Worm (Caenorhabditis elegans) whole organism, late embryonic: ENCODE data around the gene grl-23.

Source experiments
- C08G9.2 ChIP-seq: sonication (generic microtip); optimal IDR thresholded peaks from 2 replicates; lab custom pipeline; 2016; ENCODE audit warnings: mild to moderate bottlenecking, missing genetic modification characterization, moderate library complexity, missing compliant biosample characterization
- C38D4.7 ChIP-seq: fragments of 200-800 bp; sonication (Bioruptor generic); optimal IDR thresholded peaks from 2 replicates; lab custom pipeline; 2018; ENCODE audit warnings: mild to moderate bottlenecking, missing genetic modification characterization, moderate library complexity, missing compliant biosample characterization
- K09A11.1 ChIP-seq: sonication (generic microtip); optimal IDR thresholded peaks from 2 replicates; lab custom pipeline; 2017; ENCODE audit warnings: antibody characterized with exemption, mild to moderate bottlenecking, missing genetic modification characterization, missing compliant biosample characterization; ENCODE audit not compliant: insufficient read depth
- T23F11.4 ChIP-seq: fragments of 200-800 bp; sonication (Bioruptor generic); optimal IDR thresholded peaks from 2 replicates; lab custom pipeline; 2018; ENCODE audit warnings: mild to moderate bottlenecking, missing genetic modification characterization, missing compliant biosample characterization
- ama-1 ChIP-seq: fragments of 150-350 bp; optimal IDR thresholded peaks from 2 replicates; lab custom pipeline; 2014
- ceh-18 ChIP-seq: sonication (generic microtip); optimal IDR thresholded peaks from 2 replicates; lab custom pipeline; 2016; ENCODE audit warnings: missing genetic modification characterization, missing compliant biosample characterization
- ceh-2 ChIP-seq: sonication (generic microtip); optimal IDR thresholded peaks from 2 replicates; lab custom pipeline; 2016; ENCODE audit warnings: missing genotype, missing genetic modification characterization, missing compliant biosample characterization
- ceh-24 ChIP-seq: sonication (generic microtip); optimal IDR thresholded peaks from 2 replicates; lab custom pipeline; 2016; ENCODE audit warnings: mild to moderate bottlenecking, missing genetic modification characterization, missing compliant biosample characterization
- ceh-34 ChIP-seq: sonication (generic microtip); optimal IDR thresholded peaks from 2 replicates; lab custom pipeline; 2016; ENCODE audit warnings: mild to moderate bottlenecking, missing genetic modification characterization, missing compliant biosample characterization
- ceh-48 ChIP-seq: sonication (generic microtip); optimal IDR thresholded peaks from 2 replicates; lab custom pipeline; 2016; ENCODE audit warnings: missing genetic modification characterization, inconsistent platforms, missing compliant biosample characterization
- dmd-4 ChIP-seq: sonication (generic microtip); optimal IDR thresholded peaks from 2 replicates; lab custom pipeline; 2016; ENCODE audit warnings: borderline replicate concordance, missing genetic modification characterization, missing compliant biosample characterization
- elt-2 ChIP-seq: sonication (generic microtip); optimal IDR thresholded peaks from 2 replicates; lab custom pipeline; 2016; ENCODE audit warnings: missing genetic modification reagents, missing genetic modification characterization, missing compliant biosample characterization
- elt-4 ChIP-seq: sonication (generic microtip); optimal IDR thresholded peaks from 2 replicates; lab custom pipeline; 2016; ENCODE audit warnings: missing genetic modification characterization, missing compliant biosample characterization
- ets-4 ChIP-seq: sonication (generic microtip); optimal IDR thresholded peaks from 2 replicates; lab custom pipeline; 2016; ENCODE audit warnings: missing genetic modification characterization, missing compliant biosample characterization
- eyg-1 ChIP-seq: sonication (generic microtip); optimal IDR thresholded peaks from 2 replicates; lab custom pipeline; 2016; ENCODE audit warnings: missing genotype, missing genetic modification characterization, missing compliant biosample characterization
- fkh-10 ChIP-seq: fragments of 150-350 bp; optimal IDR thresholded peaks from 2 replicates; lab custom pipeline; 2014; ENCODE audit warnings: missing biosample characterization, missing genetic modification reagents, missing genetic modification characterization
- hlh-15 ChIP-seq: sonication (generic microtip); optimal IDR thresholded peaks from 2 replicates; lab custom pipeline; 2016; ENCODE audit warnings: missing genetic modification characterization, missing compliant biosample characterization
- hlh-30 ChIP-seq: sonication (generic microtip); optimal IDR thresholded peaks from 2 replicates; lab custom pipeline; 2017; ENCODE audit warnings: antibody characterized with exemption, missing genetic modification characterization, missing compliant biosample characterization; ENCODE audit not compliant: insufficient read depth
- hlh-6 ChIP-seq: sonication (generic microtip); optimal IDR thresholded peaks from 2 replicates; lab custom pipeline; 2016; ENCODE audit warnings: missing genotype, missing genetic modification characterization, missing compliant biosample characterization
- hlh-8 ChIP-seq: sonication (generic microtip); optimal IDR thresholded peaks from 2 replicates; lab custom pipeline; 2016; ENCODE audit warnings: missing genotype, missing genetic modification characterization, missing compliant biosample characterization
- lim-6 ChIP-seq: sonication (generic microtip); optimal IDR thresholded peaks from 2 replicates; lab custom pipeline; 2016; ENCODE audit warnings: missing genetic modification characterization, missing compliant biosample characterization
- madf-2 ChIP-seq: sonication (generic microtip); optimal IDR thresholded peaks from 2 replicates; lab custom pipeline; 2017; ENCODE audit warnings: missing genetic modification characterization, missing compliant biosample characterization
- nhr-11 ChIP-seq: fragments of 150-350 bp; optimal IDR thresholded peaks from 2 replicates; lab custom pipeline; 2014; ENCODE audit warnings: missing biosample characterization, missing genetic modification characterization
- pag-3 ChIP-seq: sonication (generic microtip); optimal IDR thresholded peaks from 2 replicates; lab custom pipeline; 2016; ENCODE audit warnings: missing compliant biosample characterization, missing genetic modification characterization, borderline replicate concordance
- pat-9 ChIP-seq: fragments of 200-800 bp; sonication (Bioruptor generic); optimal IDR thresholded peaks from 2 replicates; lab custom pipeline; 2018; ENCODE audit warnings: mild to moderate bottlenecking, missing genetic modification characterization, moderate library complexity, missing compliant biosample characterization
- pax-1 ChIP-seq: fragments of 150-350 bp; optimal IDR thresholded peaks from 2 replicates; lab custom pipeline; 2014; ENCODE audit warnings: missing biosample characterization, missing genetic modification characterization
- pros-1 ChIP-seq: fragments of 150-350 bp; optimal IDR thresholded peaks from 2 replicates; lab custom pipeline; 2014; ENCODE audit warnings: missing biosample characterization, missing genetic modification reagents, missing genetic modification characterization
- ref-2 ChIP-seq: sonication (generic microtip); optimal IDR thresholded peaks from 2 replicates; lab custom pipeline; 2016; ENCODE audit warnings: missing genetic modification characterization, missing compliant biosample characterization
- rnt-1 ChIP-seq: sonication (generic microtip); optimal IDR thresholded peaks from 2 replicates; lab custom pipeline; 2016; ENCODE audit warnings: missing genetic modification characterization, missing compliant biosample characterization
- sdc-2 ChIP-seq: sonication (generic microtip); optimal IDR thresholded peaks from 2 replicates; lab custom pipeline; 2016; ENCODE audit warnings: missing genotype, missing genetic modification characterization, missing compliant biosample characterization
- unc-55 ChIP-seq: sonication (generic microtip); optimal IDR thresholded peaks from 2 replicates; lab custom pipeline; 2017; ENCODE audit warnings: missing biosample characterization, missing genetic modification reagents, missing genetic modification characterization
- unc-86 ChIP-seq: sonication (generic microtip); optimal IDR thresholded peaks from 2 replicates; lab custom pipeline; 2016; ENCODE audit warnings: missing genetic modification characterization, missing compliant biosample characterization
- zip-5 ChIP-seq: sonication (generic microtip); optimal IDR thresholded peaks from 2 replicates; lab custom pipeline; 2016; ENCODE audit warnings: missing genetic modification characterization, missing compliant biosample characterization
- ztf-16 ChIP-seq: sonication (generic microtip); optimal IDR thresholded peaks from 2 replicates; lab custom pipeline; 2017; ENCODE audit warnings: missing genetic modification characterization, missing compliant biosample characterization

The grl-23 gene

DNA sequence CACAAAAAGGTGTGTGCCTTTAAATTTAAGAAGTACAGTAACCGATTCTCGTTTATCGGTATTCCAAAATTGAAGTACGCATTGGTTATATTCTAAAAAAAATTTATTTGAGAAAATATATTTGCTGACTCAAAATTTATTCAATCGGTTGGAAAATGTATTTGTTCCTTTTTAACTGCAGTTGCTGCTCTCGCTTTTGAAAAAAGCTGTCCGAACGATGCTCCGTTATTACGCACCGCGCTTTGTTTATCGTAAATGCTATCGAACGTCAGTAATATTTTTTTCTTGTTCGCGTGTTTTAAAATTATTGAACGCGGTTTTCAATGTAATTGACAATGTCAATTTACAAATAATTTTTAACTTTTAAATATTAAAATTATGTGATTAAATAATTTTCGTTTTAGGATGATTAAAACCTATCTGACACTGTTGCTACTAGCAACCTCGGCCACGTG lies 16.3 kb downstream of the grl-23 start, which contains the start of gene sel-1:
sel-1 (plus strand) TSS at position 405 of the 455 bp plus-strand sequence.
- TF ChIP-seq T23F11.4 (GFP tag; lab: Kevin White, UChicago) = no peak
- no peak for TF ChIP-seq ama-1 (lab: Kevin White, UChicago)
- no peak for TF ChIP-seq hlh-6 (tag; lab: Kevin White, UChicago)
- TF ChIP-seq eyg-1 (tag; lab: Kevin White, UChicago) = no peak
- TF ChIP-seq ceh-34 (tag; lab: Kevin White, UChicago) = no peak
- TF ChIP-seq ref-2 = no peak
- TF ChIP-seq sdc-2 (tag; lab: Kevin White, UChicago) = no peak
- no peak for TF ChIP-seq zip-5 (tag; lab: Kevin White, UChicago)
- TF ChIP-seq lim-6 (tag; lab: Kevin White, UChicago) = no peak

DNA sequence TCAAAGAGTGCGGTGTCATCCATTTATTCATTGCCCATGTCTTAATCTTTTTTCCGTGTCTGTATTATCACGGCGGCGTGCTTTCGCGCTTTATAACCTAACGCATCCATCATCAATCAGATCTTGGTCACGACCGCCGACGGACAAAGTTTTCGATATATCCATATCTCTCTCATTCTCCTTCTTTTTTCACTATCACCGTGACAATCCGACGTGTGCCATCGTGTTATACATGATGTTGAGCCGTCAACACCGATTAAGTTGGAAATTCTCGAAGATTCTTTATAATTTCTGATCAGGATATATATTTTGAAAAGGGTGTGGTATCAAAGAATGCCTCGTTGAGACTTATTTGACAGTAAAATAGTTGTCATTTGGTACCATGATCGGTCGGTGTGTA lies 19.8 kb downstream of the grl-23 start:
- TF ChIP-seq ceh-2 (no peak), ztf-16 (tag; lab: Kevin White, UChicago) (no peak), pat-9 (no peak), ceh-48 (no peak), rnt-1 (tag; lab: Kevin White, UChicago) (no peak), C38D4.7 (GFP tag; lab: Kevin White, UChicago) (no peak), elt-2 (tag; lab: Kevin White, UChicago) (no peak), hlh-15 (tag; lab: Kevin White, UChicago) (no peak), K09A11.1 (no peak), C08G9.2 (tag; lab: Kevin White, UChicago) (no peak), madf-2 (tag; lab: Kevin White, UChicago) (no peak), ceh-18 (tag; lab: Kevin White, UChicago) (no peak), sdc-2 (tag; lab: Kevin White, UChicago) (no peak), hlh-6 (tag; lab: Kevin White, UChicago) (no peak), elt-4 (tag; lab: Kevin White, UChicago) (no peak)

DNA sequence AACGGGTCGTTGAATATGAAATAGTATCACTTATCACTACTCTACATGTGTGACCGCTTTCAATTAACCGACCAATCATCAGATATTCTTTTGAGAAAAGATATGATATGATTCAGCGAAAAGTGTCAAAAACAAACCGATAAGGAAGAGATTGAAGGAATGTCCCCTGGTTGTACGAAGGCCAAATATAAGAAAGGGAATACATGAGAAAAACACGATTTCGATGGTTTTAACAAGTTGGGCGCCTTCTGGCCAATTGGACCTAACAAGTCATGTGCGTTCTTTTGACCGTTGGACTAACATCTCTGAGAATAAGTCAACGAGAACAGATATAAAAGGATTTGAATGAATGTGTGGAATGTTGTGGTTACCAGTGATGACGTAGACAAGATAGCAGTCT lies 20.8 kb downstream of the grl-23 start:
- TF ChIP-seq pros-1 (tag; lab: Kevin White, UChicago) = no peak
- TF ChIP-seq K09A11.1 = no peak
- no peak for TF ChIP-seq hlh-8 (tag; lab: Kevin White, UChicago)
- TF ChIP-seq ets-4 = no peak
- TF ChIP-seq nhr-11 = no peak
- no peak for TF ChIP-seq C08G9.2 (tag; lab: Kevin White, UChicago)
- no peak for TF ChIP-seq dmd-4 (tag; lab: Kevin White, UChicago)
- TF ChIP-seq unc-55 (GFP tag; lab: Kevin White, UChicago) = no peak
- TF ChIP-seq pag-3 (tag; lab: Kevin White, UChicago) = no peak
- TF ChIP-seq unc-86 (tag; lab: Kevin White, UChicago) = no peak
- TF ChIP-seq ztf-16 (tag; lab: Kevin White, UChicago) = no peak
- no peak for TF ChIP-seq fkh-10

DNA sequence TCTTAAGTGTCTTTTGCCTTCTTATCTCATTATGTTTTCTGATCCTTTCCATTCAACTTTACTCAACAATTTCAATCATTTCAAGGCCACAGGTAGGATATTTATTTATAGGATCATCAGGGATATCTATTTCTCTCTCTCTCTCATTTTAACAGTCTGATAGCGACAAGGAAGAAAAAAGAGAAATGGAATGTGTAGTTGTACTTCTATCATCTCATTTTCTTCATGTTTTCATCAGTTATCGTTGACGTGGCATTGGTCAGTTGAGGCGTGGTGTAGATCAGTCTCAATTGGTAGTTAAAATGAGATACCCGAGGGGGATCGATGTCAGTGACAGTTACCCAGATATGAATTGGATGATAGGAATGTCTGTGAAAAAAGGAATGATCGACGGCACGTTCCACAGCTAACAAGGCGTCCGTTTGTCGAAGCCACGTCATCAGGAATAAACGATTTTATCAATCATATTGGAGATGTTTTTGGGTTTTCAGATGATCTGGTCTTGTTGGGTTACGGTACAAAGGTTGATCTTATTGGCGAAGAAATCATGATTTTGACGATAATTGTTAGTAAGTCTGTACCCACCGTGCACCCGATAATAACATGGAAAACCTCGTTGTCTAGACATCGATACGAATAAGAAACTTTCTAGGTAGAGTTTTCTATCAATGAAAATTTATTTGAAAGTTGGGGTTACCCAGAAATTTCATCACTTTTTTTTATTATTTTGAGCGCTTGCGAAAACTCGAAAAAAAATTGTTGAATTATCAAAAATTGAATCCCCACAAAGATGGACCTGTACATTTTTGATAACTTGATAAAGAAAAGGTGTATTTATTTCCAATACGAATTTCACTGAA lies 22.3 kb downstream of the grl-23 start:
- TF ChIP-seq ama-1 (lab: Kevin White, UChicago) (no peak), rnt-1 (tag; lab: Kevin White, UChicago) (no peak), pax-1 (tag; lab: Kevin White, UChicago) (no peak), hlh-30 (no peak), ceh-24 (tag; lab: Kevin White, UChicago) (no peak)
- TF ChIP-seq, all 69 proteins: peak for 0
